Worm (Caenorhabditis elegans) whole organism, young adult: Measurements from ENCODE around the gene ttr-44.

Source experiments
- B0261.1 ChIP-seq: sonication (generic microtip); optimal IDR thresholded peaks from 2 replicates; lab custom pipeline; 2016; ENCODE audit warnings: mild to moderate bottlenecking, missing genetic modification characterization, moderate library complexity, missing compliant biosample characterization
- D2030.7 ChIP-seq: fragments of 200-800 bp; sonication (Bioruptor generic); IDR thresholded peaks from 2 replicates; pipeline ENCODE4 v1.3.6; 2022; ENCODE audit warnings: missing genetic modification reagents, missing genetic modification characterization, missing compliant biosample characterization
- F57C9.4 ChIP-seq: sonication (generic microtip); optimal IDR thresholded peaks from 2 replicates; lab custom pipeline; 2017; ENCODE audit warnings: mild to moderate bottlenecking, missing genetic modification characterization, missing compliant biosample characterization
- T26A5.8 ChIP-seq: sonication (generic microtip); optimal IDR thresholded peaks from 2 replicates; lab custom pipeline; 2016; ENCODE audit warnings: missing genetic modification characterization, missing compliant biosample characterization
- Y95B8A.8 ChIP-seq: fragments of 200-800 bp; sonication (Bioruptor generic); IDR thresholded peaks from 2 replicates; pipeline ENCODE4 v1.3.6; 2022; ENCODE audit warnings: missing genetic modification reagents, missing genetic modification characterization, missing compliant biosample characterization
- akir-1 ChIP-seq: fragments of 200-800 bp; sonication (Bioruptor generic); optimal IDR thresholded peaks from 2 replicates; lab custom pipeline; 2018; ENCODE audit warnings: mild to moderate bottlenecking, missing genetic modification characterization, moderate library complexity, missing compliant biosample characterization
- ama-1 ChIP-seq, 3 experiments: fragments of 150-350 bp in 1 of 3; sonication (generic microtip) in 2 of 3; optimal IDR thresholded peaks; 2 replicates each; lab custom pipeline; 2014 to 2018; ENCODE audit warnings: missing biosample characterization in 2 of 3, missing genetic modification characterization in 2 of 3, missing genetic modification reagents in 2 of 3
- aptf-2 ChIP-seq: fragments of 200-800 bp; sonication (Bioruptor generic); conservative IDR thresholded peaks from 2 replicates; pipeline ENCODE4 v1.3.6; 2022; ENCODE audit warnings: missing genetic modification reagents, missing genetic modification characterization, missing compliant biosample characterization
- aptf-3 ChIP-seq: fragments of 200-800 bp; sonication (Bioruptor generic); IDR thresholded peaks from 2 replicates; pipeline ENCODE4 v1.3.6; 2022; ENCODE audit warnings: missing genetic modification characterization, missing compliant biosample characterization
- atf-7 ChIP-seq: sonication (generic microtip); optimal IDR thresholded peaks from 2 replicates; lab custom pipeline; 2017; ENCODE audit warnings: mild to moderate bottlenecking, missing genetic modification characterization, missing compliant biosample characterization
- athp-1 ChIP-seq: sonication (generic microtip); optimal IDR thresholded peaks from 2 replicates; lab custom pipeline; 2017; ENCODE audit warnings: mild to moderate bottlenecking, missing genetic modification characterization, missing compliant biosample characterization
- attf-3 ChIP-seq: fragments of 200-800 bp; sonication (Bioruptor generic); conservative IDR thresholded peaks from 2 replicates; pipeline ENCODE4 v1.3.6; 2022; ENCODE audit warnings: missing genetic modification reagents, missing genetic modification characterization, missing compliant biosample characterization
- cebp-1 ChIP-seq, 2 experiments: fragments of 200-800 bp in 1 of 2; sonication (Bioruptor generic) in 1 of 2; sonication (generic microtip) in 1 of 2; IDR thresholded peaks in 1 of 2; optimal IDR thresholded peaks in 1 of 2; 2 replicates each; pipeline versions ENCODE4 v1.3.6 to Lab custom; 2017 to 2022; ENCODE audit warnings: missing compliant biosample characterization in 2 of 2, missing genetic modification characterization in 2 of 2, mild to moderate bottlenecking in 1 of 2, missing genetic modification reagents in 1 of 2, moderate library complexity in 1 of 2
- cebp-2 ChIP-seq: fragments of 200-800 bp; sonication (Bioruptor generic); IDR thresholded peaks from 2 replicates; pipeline ENCODE4 v1.3.6; 2022; ENCODE audit warnings: missing genetic modification characterization, missing compliant biosample characterization
- ceh-100 ChIP-seq: fragments of 200-800 bp; sonication (Bioruptor generic); IDR thresholded peaks from 2 replicates; pipeline ENCODE4 v1.3.6; 2022; ENCODE audit warnings: missing genetic modification reagents, missing genetic modification characterization, missing compliant biosample characterization
- dpff-1 ChIP-seq: sonication (generic microtip); optimal IDR thresholded peaks from 2 replicates; lab custom pipeline; 2017; ENCODE audit warnings: mild to moderate bottlenecking, missing genetic modification characterization, missing compliant biosample characterization
- egl-18 ChIP-seq: fragments of 200-800 bp; sonication (Bioruptor generic); IDR thresholded peaks from 2 replicates; pipeline ENCODE4 v1.3.6; 2022; ENCODE audit warnings: missing genetic modification reagents, missing genetic modification characterization, missing compliant biosample characterization
- egrh-3 ChIP-seq: fragments of 200-800 bp; sonication (Bioruptor generic); IDR thresholded peaks from 2 replicates; pipeline ENCODE4 v1.3.6; 2022; ENCODE audit warnings: missing genetic modification reagents, missing genetic modification characterization, missing compliant biosample characterization
- gei-17 ChIP-seq: fragments of 200-800 bp; sonication (Bioruptor generic); optimal IDR thresholded peaks from 2 replicates; lab custom pipeline; 2018; ENCODE audit warnings: mild to moderate bottlenecking, missing genetic modification characterization, missing compliant biosample characterization
- hlh-12 ChIP-seq: sonication (generic microtip); optimal IDR thresholded peaks from 2 replicates; lab custom pipeline; 2016; ENCODE audit warnings: missing genetic modification characterization, missing compliant biosample characterization
- hmg-20 ChIP-seq: fragments of 200-800 bp; sonication (Bioruptor generic); IDR thresholded peaks from 2 replicates; pipeline ENCODE4 v1.3.6; 2022; ENCODE audit warnings: missing genetic modification reagents, missing genetic modification characterization, missing compliant biosample characterization
- hrde-1 ChIP-seq: sonication (generic microtip); optimal IDR thresholded peaks from 2 replicates; lab custom pipeline; 2016; ENCODE audit warnings: missing genetic modification characterization, mild to moderate bottlenecking, missing compliant biosample characterization, moderate library complexity, missing genotype, missing genetic modification reagents, borderline replicate concordance
- hsf-1 ChIP-seq: fragments of 200-800 bp; sonication (Bioruptor generic); IDR thresholded peaks from 2 replicates; pipeline ENCODE4 v1.3.6; 2022; ENCODE audit warnings: missing genetic modification reagents, missing genetic modification characterization, missing compliant biosample characterization
- lag-1 ChIP-seq: fragments of 200-800 bp; sonication (Bioruptor generic); IDR thresholded peaks from 2 replicates; pipeline ENCODE4 v1.3.6; 2022; ENCODE audit warnings: missing genetic modification reagents, missing genetic modification characterization, missing compliant biosample characterization
- lir-1 ChIP-seq: fragments of 200-800 bp; sonication (Bioruptor generic); conservative IDR thresholded peaks from 2 replicates; pipeline ENCODE4 v1.3.6; 2022; ENCODE audit warnings: missing genetic modification reagents, missing genetic modification characterization, missing compliant biosample characterization
- lsl-1 ChIP-seq: fragments of 200-800 bp; sonication (Bioruptor generic); optimal IDR thresholded peaks from 2 replicates; lab custom pipeline; 2018; ENCODE audit warnings: mild to moderate bottlenecking, missing genetic modification characterization, moderate library complexity, missing compliant biosample characterization
- madf-3 ChIP-seq: fragments of 200-800 bp; sonication (Bioruptor generic); IDR thresholded peaks from 2 replicates; pipeline ENCODE4 v1.3.6; 2022; ENCODE audit warnings: missing genetic modification reagents, missing genetic modification characterization, missing compliant biosample characterization
- madf-6 ChIP-seq: fragments of 200-800 bp; sonication (Bioruptor generic); IDR thresholded peaks from 2 replicates; pipeline ENCODE4 v1.3.6; 2022; ENCODE audit warnings: missing genetic modification reagents, missing genetic modification characterization, missing compliant biosample characterization
- madf-8 ChIP-seq: fragments of 200-800 bp; sonication (Bioruptor generic); conservative IDR thresholded peaks from 2 replicates; pipeline ENCODE4 v1.3.6; 2022; ENCODE audit warnings: missing genetic modification reagents, missing genetic modification characterization, missing compliant biosample characterization
- mel-28 ChIP-seq: sonication (generic microtip); optimal IDR thresholded peaks from 2 replicates; lab custom pipeline; 2016; ENCODE audit warnings: borderline replicate concordance, mild to moderate bottlenecking, missing genetic modification characterization, missing compliant biosample characterization
- mes-4 ChIP-seq: sonication (generic microtip); optimal IDR thresholded peaks from 2 replicates; lab custom pipeline; 2016; ENCODE audit warnings: missing genotype, missing genetic modification characterization, missing compliant biosample characterization
- nfya-2 ChIP-seq: fragments of 200-800 bp; sonication (Bioruptor generic); IDR thresholded peaks from 2 replicates; pipeline ENCODE4 v1.3.6; 2022; ENCODE audit warnings: missing genetic modification reagents, missing genetic modification characterization, missing compliant biosample characterization
- nfyb-1 ChIP-seq: fragments of 200-800 bp; sonication (Bioruptor generic); IDR thresholded peaks from 2 replicates; pipeline ENCODE4 v1.3.6; 2022; ENCODE audit warnings: missing genetic modification reagents, missing genetic modification characterization, missing compliant biosample characterization
- nhr-120 ChIP-seq: fragments of 200-800 bp; sonication (Bioruptor generic); IDR thresholded peaks from 2 replicates; pipeline ENCODE4 v1.3.6; 2022; ENCODE audit warnings: missing genetic modification characterization, missing compliant biosample characterization
- nhr-179 ChIP-seq: sonication (generic microtip); optimal IDR thresholded peaks from 2 replicates; lab custom pipeline; 2016; ENCODE audit warnings: mild to moderate bottlenecking, missing genetic modification characterization, missing compliant biosample characterization
- nhr-90 ChIP-seq: sonication (generic microtip); optimal IDR thresholded peaks from 2 replicates; lab custom pipeline; 2016; ENCODE audit warnings: missing genotype, mild to moderate bottlenecking, missing genetic modification characterization, missing compliant biosample characterization
- sdz-38 ChIP-seq: sonication (generic microtip); optimal IDR thresholded peaks from 2 replicates; lab custom pipeline; 2016; ENCODE audit warnings: missing genotype, missing genetic modification characterization, missing compliant biosample characterization
- sea-2 ChIP-seq: fragments of 200-800 bp; sonication (Bioruptor generic); IDR thresholded peaks from 2 replicates; pipeline ENCODE4 v1.3.6; 2022; ENCODE audit warnings: missing genetic modification characterization, missing compliant biosample characterization
- snpc-1.3 ChIP-seq: sonication (generic microtip); optimal IDR thresholded peaks from 2 replicates; lab custom pipeline; 2017; ENCODE audit warnings: missing genetic modification characterization, mild to moderate bottlenecking, missing compliant biosample characterization, antibody characterized with exemption, moderate library complexity, missing genotype, missing genetic modification reagents; ENCODE audit not compliant: insufficient read depth
- snpc-4 ChIP-seq, 5 experiments: fragments of 150-350 bp in 1 of 5; sonication (generic microtip) in 4 of 5; optimal IDR thresholded peaks; 2 replicates each; lab custom pipeline; 2014 to 2018; ENCODE audit warnings: missing genetic modification characterization in 5 of 5, missing biosample characterization in 3 of 5, antibody characterized with exemption in 2 of 5, mild to moderate bottlenecking in 2 of 5, missing compliant biosample characterization in 2 of 5, missing genotype in 2 of 5, moderate library complexity in 2 of 5, missing genetic modification reagents in 1 of 5
- zfh-2 ChIP-seq: fragments of 200-800 bp; sonication (Bioruptor generic); conservative IDR thresholded peaks from 2 replicates; pipeline ENCODE4 v1.3.6; 2022; ENCODE audit warnings: missing genetic modification reagents, missing genetic modification characterization, missing compliant biosample characterization
- zim-3 ChIP-seq: sonication (generic microtip); optimal IDR thresholded peaks from 2 replicates; lab custom pipeline; 2017; ENCODE audit warnings: mild to moderate bottlenecking, missing genetic modification characterization, moderate library complexity, missing compliant biosample characterization
- ztf-18 ChIP-seq: sonication (generic microtip); optimal IDR thresholded peaks from 2 replicates; lab custom pipeline; 2016; ENCODE audit warnings: missing genotype, mild to moderate bottlenecking, missing genetic modification characterization, missing compliant biosample characterization
- ztf-6 ChIP-seq: fragments of 200-800 bp; sonication (Bioruptor generic); IDR thresholded peaks from 2 replicates; pipeline ENCODE4 v1.3.6; 2022; ENCODE audit warnings: missing genetic modification reagents, missing genetic modification characterization, missing compliant biosample characterization

Gene ttr-44

DNA sequence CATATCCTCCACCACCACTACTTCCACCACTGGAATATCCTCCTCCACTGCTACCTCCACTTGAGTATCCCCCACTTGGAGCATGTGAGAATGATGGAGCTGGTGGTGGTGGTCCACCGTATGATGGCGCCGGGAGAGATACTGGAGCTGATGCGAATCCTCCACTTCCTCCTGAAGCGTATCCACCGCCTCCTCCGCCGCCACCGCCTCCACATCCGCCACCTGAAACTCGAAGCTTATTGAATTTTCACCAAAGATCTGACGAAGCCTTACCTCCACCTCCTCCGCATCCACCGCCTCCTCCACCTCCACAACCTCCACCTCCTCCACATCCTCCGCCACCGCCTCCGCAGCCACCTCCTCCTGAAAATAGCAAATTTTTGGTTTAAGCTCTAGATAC, 32.2 kb upstream of the ttr-44 start:
- TF ChIP-seq attf-3 (GFP tag; lab: Robert Waterston, UW) (no peak), T26A5.8 (tag; lab: Kevin White, UChicago) (no peak), madf-6 (GFP tag; lab: Robert Waterston, UW) (no peak), sea-2 (GFP tag; lab: Robert Waterston, UW) (no peak), cebp-1 (GFP tag; IDR thresholded peaks at IDR 0.05; lab: Robert Waterston, UW) (no peak; the same call in 1 of the 2 replicates), cebp-1 (tag; optimal IDR thresholded peaks at IDR 0.05; lab: Kevin White, UChicago) (no peak), dpff-1 (tag; lab: Kevin White, UChicago) (no peak), zfh-2 (GFP tag; lab: Robert Waterston, UW) (peak; percentile 82), egrh-3 (peak; percentile 66), F57C9.4 (tag; lab: Kevin White, UChicago) (no peak), gei-17 (no peak), egl-18 (GFP tag; lab: Robert Waterston, UW) (no peak), akir-1 (no peak), sdz-38 (tag; lab: Kevin White, UChicago) (no peak), nhr-179 (tag; lab: Kevin White, UChicago) (no peak)
- TF ChIP-seq, all 124 proteins: peak for 2

DNA sequence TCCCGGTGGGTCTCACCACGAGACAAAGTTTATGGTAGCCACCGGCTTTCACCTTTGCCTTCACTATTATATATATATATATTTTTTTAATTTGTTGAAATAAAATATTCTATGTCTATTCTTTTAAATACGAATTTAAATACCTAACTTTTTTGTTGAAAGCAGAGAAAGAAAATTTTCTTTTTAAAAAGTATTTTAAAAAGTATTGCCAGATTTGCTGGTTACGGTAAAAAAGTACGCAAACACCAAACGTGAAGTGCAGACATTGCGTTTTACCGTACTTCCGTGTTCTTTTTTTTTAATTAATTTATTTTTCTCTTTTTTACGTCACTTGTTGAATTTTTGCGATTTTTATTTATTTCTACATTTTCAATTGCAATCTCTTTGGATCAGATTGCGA, 29.4 kb upstream of the ttr-44 start, which contains the start of gene C56A3.8:
Gene C56A3.8 (plus strand): TSS at position 301 of the 400 bp plus-strand sequence.
- TF ChIP-seq D2030.7 (GFP tag; lab: Robert Waterston, UW), result peak; percentile 38; the same call in 1 of the 2 replicates
- TF ChIP-seq ceh-100, result no peak
- peak; percentile 84 for TF ChIP-seq lsl-1 (GFP tag; lab: Kevin White, UChicago)

DNA sequence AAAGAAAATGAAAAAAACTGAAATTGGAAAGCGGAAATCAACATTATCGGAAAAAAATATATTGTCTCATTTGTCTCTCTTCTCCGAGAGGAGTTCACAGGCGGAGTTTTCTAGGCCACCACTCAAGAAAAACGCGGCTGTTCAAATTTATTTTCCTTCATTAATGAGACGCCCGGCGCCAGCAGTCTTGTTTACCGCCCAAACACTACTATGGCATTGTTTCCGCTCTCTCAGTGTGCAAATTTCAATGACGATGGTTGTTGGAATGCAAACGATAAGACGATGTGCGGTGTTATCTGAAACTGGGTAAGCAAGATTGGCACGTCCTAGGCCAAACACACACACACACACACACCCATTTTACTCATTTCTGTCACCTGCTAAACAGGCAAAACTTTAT, 26.2 kb upstream of the ttr-44 start, which contains the start of gene cav-2:
Gene cav-2 (plus strand): TSS at position 359 of the 400 bp plus-strand sequence.
- TF ChIP-seq B0261.1 (no peak), mes-4 (tag; lab: Kevin White, UChicago) (no peak), athp-1 (tag; lab: Kevin White, UChicago) (peak; percentile 11), zim-3 (tag; lab: Kevin White, UChicago) (no peak), lag-1 (GFP tag; lab: Robert Waterston, UW) (0 out of 2 replicates have a peak, but pooled peaks have one; percentile 66), Y95B8A.8 (peak; percentile 71; the same call in 1 of the 2 replicates), aptf-3 (GFP tag; lab: Robert Waterston, UW) (no peak), attf-3 (GFP tag; lab: Robert Waterston, UW) (peak; percentile 58), snpc-4 (GFP tag; optimal IDR thresholded peaks at IDR 0.05; lab: Kevin White, UChicago) (no peak), snpc-4 (tag; optimal IDR thresholded peaks at IDR 0.05; lab: Kevin White, UChicago) (peak in 2 of 4 experiments; percentile 40 to 78), ama-1 (optimal IDR thresholded peaks at IDR 0.05; lab: Kevin White, UChicago) (no peak), ama-1 (GFP tag; optimal IDR thresholded peaks at IDR 0.05; lab: Kevin White, UChicago) (no peak), hrde-1 (tag; lab: Kevin White, UChicago) (no peak), atf-7 (tag; lab: Kevin White, UChicago) (peak; percentile 74), nfyb-1 (peak; percentile 52; the same call in 1 of the 2 replicates), hlh-12 (tag; lab: Kevin White, UChicago) (no peak), aptf-2 (GFP tag; lab: Robert Waterston, UW) (0 out of 2 replicates have a peak, but pooled peaks have one; percentile 25), hsf-1 (GFP tag; lab: Robert Waterston, UW) (no peak), zfh-2 (GFP tag; lab: Robert Waterston, UW) (no peak), ztf-18 (tag; lab: Kevin White, UChicago) (peak; percentile 6), cebp-2 (GFP tag; lab: Robert Waterston, UW) (no peak), mel-28 (tag; lab: Kevin White, UChicago) (no peak), nfya-2 (GFP tag; lab: Robert Waterston, UW) (no peak), nhr-120 (GFP tag; lab: Robert Waterston, UW) (0 out of 2 replicates have a peak, but pooled peaks have one; percentile 53), lsl-1 (GFP tag; lab: Kevin White, UChicago) (peak; percentile 36), lir-1 (GFP tag; lab: Robert Waterston, UW) (peak; percentile 60), hmg-20 (GFP tag; lab: Robert Waterston, UW) (peak; percentile 66; the same call in 1 of the 2 replicates), snpc-1.3 (no peak), nhr-90 (tag; lab: Kevin White, UChicago) (no peak), madf-8 (GFP tag; lab: Robert Waterston, UW) (peak; percentile 45), madf-3 (no peak; the same call in 1 of the 2 replicates), ztf-6 (no peak)
